Worm (Caenorhabditis elegans) whole organism, L4 larva: ENCODE data around the gene Y45G5AM.4.

Experiments
- fkh-10 ChIP-seq: fragments of 150-350 bp; optimal IDR thresholded peaks from 2 replicates; lab custom pipeline; 2014; ENCODE audit warnings: missing biosample characterization, missing genetic modification reagents, missing genetic modification characterization
- lin-39 ChIP-seq: fragments of 150-350 bp; optimal IDR thresholded peaks from 2 replicates; lab custom pipeline; 2014; ENCODE audit warnings: missing biosample characterization, missing genetic modification reagents, missing genetic modification characterization
- lsy-2 ChIP-seq, 2 experiments: fragments of 150-350 bp in 1 of 2; sonication (generic microtip) in 1 of 2; optimal IDR thresholded peaks; 2 replicates each; lab custom pipeline; 2014 to 2017; ENCODE audit warnings: missing biosample characterization in 2 of 2, missing genetic modification characterization in 2 of 2
- mdl-1 ChIP-seq, 2 experiments: fragments of 150-350 bp in 1 of 2; sonication (generic microtip) in 1 of 2; optimal IDR thresholded peaks; 2 replicates each; lab custom pipeline; 2014 to 2017; ENCODE audit warnings: missing biosample characterization in 2 of 2, missing genetic modification characterization in 2 of 2
- nhr-11 ChIP-seq: fragments of 150-350 bp; optimal IDR thresholded peaks from 2 replicates; lab custom pipeline; 2014; ENCODE audit warnings: missing biosample characterization, missing genetic modification characterization
- nhr-237 ChIP-seq: sonication (generic microtip); optimal IDR thresholded peaks from 2 replicates; lab custom pipeline; 2017; ENCODE audit warnings: missing biosample characterization, missing genetic modification characterization
- nhr-76 ChIP-seq: fragments of 150-350 bp; optimal IDR thresholded peaks from 2 replicates; lab custom pipeline; 2014; ENCODE audit warnings: missing biosample characterization, missing genetic modification characterization
- pqm-1 ChIP-seq: sonication (generic microtip); optimal IDR thresholded peaks from 2 replicates; lab custom pipeline; 2017; ENCODE audit warnings: missing biosample characterization, missing genetic modification characterization
- unc-39 ChIP-seq: sonication (generic microtip); optimal IDR thresholded peaks from 2 replicates; lab custom pipeline; 2017; ENCODE audit warnings: missing biosample characterization, missing genetic modification characterization
- zag-1 ChIP-seq: fragments of 150-350 bp; optimal IDR thresholded peaks from 2 replicates; lab custom pipeline; 2014; ENCODE audit warnings: missing biosample characterization, missing genetic modification characterization

ce11 chrV:4127435-4127834, 35.6 kb upstream of the Y45G5AM.4 start, which contains the start of gene T05B4.13:
- no peak for TF ChIP-seq lin-39 (tag; lab: Kevin White, UChicago)
- no peak for TF ChIP-seq nhr-76 (tag; lab: Kevin White, UChicago)
- TF ChIP-seq mdl-1 (tag; optimal IDR thresholded peaks at IDR 0.05; lab: Kevin White, UChicago) = no peak
- TF ChIP-seq lsy-2 (tag; optimal IDR thresholded peaks at IDR 0.05; lab: Kevin White, UChicago) = no peak
- TF ChIP-seq pqm-1 (tag; lab: Kevin White, UChicago) = no peak
- TF ChIP-seq nhr-11 (tag; lab: Kevin White, UChicago) = no peak
- TF ChIP-seq nhr-237 (tag; lab: Kevin White, UChicago) = no peak
- no peak for TF ChIP-seq zag-1 (tag; lab: Kevin White, UChicago)
- no peak for TF ChIP-seq fkh-10 (GFP tag; lab: Kevin White, UChicago)
- no peak for TF ChIP-seq unc-39
